Fruit fly (Drosophila melanogaster) whole organism, embryonic: ENCODE data around the gene CLS.
A peak's percentile ranks its signal among the peaks of the same experiment; 100 is the strongest.

Source experiments
- Aef1 ChIP-seq: fragments of 200-800 bp; sonication (Bioruptor generic); IDR thresholded peaks from 3 replicates; pipeline ENCODE4 v1.3.6; 2022; ENCODE audit warnings: missing biosample characterization, missing genetic modification characterization
- Blimp-1 ChIP-seq: fragments of 200-800 bp; sonication (Bioruptor generic); optimal IDR thresholded peaks from 3 replicates; lab custom pipeline; 2018; ENCODE audit warnings: missing biosample characterization, missing genetic modification characterization, mild to moderate bottlenecking, moderate library complexity, missing genetic modification reagents
- C15 ChIP-seq: fragments of 200-800 bp; sonication (Bioruptor generic); IDR thresholded peaks from 3 replicates; pipeline ENCODE4 v1.3.6; 2022; ENCODE audit warnings: missing biosample characterization, missing genetic modification characterization
- CG12219 ChIP-seq: fragments of 200-800 bp; sonication (Bioruptor generic); optimal IDR thresholded peaks from 3 replicates; lab custom pipeline; 2018; ENCODE audit warnings: missing biosample characterization, mild to moderate bottlenecking, missing genetic modification characterization
- CG14667 ChIP-seq: fragments of 200-800 bp; sonication (Bioruptor generic); IDR thresholded peaks from 2 replicates; pipeline ENCODE4 v1.3.6; 2022; ENCODE audit warnings: missing biosample characterization, missing genetic modification characterization
- CG15011 ChIP-seq: fragments of 200-800 bp; sonication (Bioruptor generic); optimal IDR thresholded peaks from 3 replicates; lab custom pipeline; 2018; ENCODE audit warnings: missing biosample characterization, mild to moderate bottlenecking, missing genetic modification characterization
- CG15269 ChIP-seq: fragments of 200-800 bp; sonication (Bioruptor generic); optimal IDR thresholded peaks from 2 replicates; lab custom pipeline; 2018; ENCODE audit warnings: missing biosample characterization, mild to moderate bottlenecking, missing genetic modification characterization, moderate library complexity
- CG1529 ChIP-seq: fragments of 200-800 bp; sonication (Bioruptor generic); optimal IDR thresholded peaks from 3 replicates; lab custom pipeline; 2018; ENCODE audit warnings: missing biosample characterization, missing genetic modification characterization
- CG16815 ChIP-seq: fragments of 200-800 bp; sonication (Bioruptor generic); optimal IDR thresholded peaks from 3 replicates; lab custom pipeline; 2017; ENCODE audit warnings: missing biosample characterization, mild to moderate bottlenecking, missing genetic modification characterization
- CG17361 ChIP-seq: fragments of 200-800 bp; sonication (Bioruptor generic); IDR thresholded peaks from 3 replicates; pipeline ENCODE4 v1.3.6; 2022; ENCODE audit warnings: missing biosample characterization, missing genetic modification characterization
- CG17829 ChIP-seq: fragments of 200-800 bp; optimal IDR thresholded peaks from 2 replicates; lab custom pipeline; 2019; ENCODE audit warnings: missing biosample characterization, mild to moderate bottlenecking, missing genetic modification characterization, moderate library complexity
- CG2875 ChIP-seq: fragments of 200-800 bp; sonication (Bioruptor generic); optimal IDR thresholded peaks from 2 replicates; lab custom pipeline; 2017; ENCODE audit warnings: missing biosample characterization, mild to moderate bottlenecking, missing genetic modification characterization, missing genetic modification reagents
- CG33557 ChIP-seq: fragments of 200-800 bp; sonication (Bioruptor generic); optimal IDR thresholded peaks from 2 replicates; lab custom pipeline; 2019; ENCODE audit warnings: missing biosample characterization, mild to moderate bottlenecking, missing genetic modification characterization, moderate library complexity
- CG34422 ChIP-seq: fragments of 200-800 bp; sonication (Bioruptor generic); IDR thresholded peaks from 3 replicates; pipeline ENCODE4 v1.3.6; 2022; ENCODE audit warnings: missing biosample characterization, missing genetic modification characterization
- CG4404 ChIP-seq: fragments of 200-800 bp; sonication (Bioruptor generic); IDR thresholded peaks from 2 replicates; pipeline ENCODE4 v1.3.6; 2022; ENCODE audit warnings: missing biosample characterization, missing genetic modification characterization
- CG6683 ChIP-seq: fragments of 200-800 bp; sonication (Bioruptor generic); optimal IDR thresholded peaks from 2 replicates; lab custom pipeline; 2017; ENCODE audit warnings: missing biosample characterization, mild to moderate bottlenecking, missing genetic modification characterization, missing genetic modification reagents
- CG9215 ChIP-seq: fragments of 200-800 bp; sonication (Bioruptor generic); IDR thresholded peaks from 2 replicates; pipeline ENCODE4 v1.3.6; 2022; ENCODE audit warnings: missing biosample characterization, missing genetic modification characterization
- CG9437 ChIP-seq: fragments of 200-800 bp; sonication (Bioruptor generic); optimal IDR thresholded peaks from 2 replicates; lab custom pipeline; 2018; ENCODE audit warnings: missing biosample characterization, mild to moderate bottlenecking, missing genetic modification characterization
- CG9797 ChIP-seq: fragments of 200-800 bp; sonication (Bioruptor generic); optimal IDR thresholded peaks from 3 replicates; lab custom pipeline; 2018; ENCODE audit warnings: missing biosample characterization, mild to moderate bottlenecking, missing genetic modification characterization
- Ets97D ChIP-seq: fragments of 200-800 bp; sonication (Bioruptor generic); optimal IDR thresholded peaks from 3 replicates; lab custom pipeline; 2016; ENCODE audit warnings: missing biosample characterization, missing genetic modification characterization
- HHEX ChIP-seq: fragments of 200-800 bp; sonication (Bioruptor generic); optimal IDR thresholded peaks from 3 replicates; lab custom pipeline; 2017; ENCODE audit warnings: missing biosample characterization, mild to moderate bottlenecking, missing genetic modification characterization, missing genetic modification reagents
- Hr3 ChIP-seq: fragments of 200-800 bp; sonication (Bioruptor generic); optimal IDR thresholded peaks from 3 replicates; lab custom pipeline; 2016; ENCODE audit warnings: missing biosample characterization, missing genetic modification characterization
- Hsf ChIP-seq: fragments of 200-800 bp; sonication (Bioruptor generic); optimal IDR thresholded peaks from 3 replicates; lab custom pipeline; 2016; ENCODE audit warnings: missing biosample characterization, missing genetic modification characterization
- Lim3 ChIP-seq: fragments of 200-800 bp; sonication (Bioruptor generic); IDR thresholded peaks from 2 replicates; pipeline ENCODE4 v1.3.6; 2022; ENCODE audit warnings: missing biosample characterization, missing genetic modification characterization
- MESR4 ChIP-seq: fragments of 200-800 bp; sonication (Bioruptor generic); optimal IDR thresholded peaks from 2 replicates; lab custom pipeline; 2018; ENCODE audit warnings: missing biosample characterization, mild to moderate bottlenecking, missing genetic modification characterization, moderate library complexity
- Mrtf ChIP-seq: fragments of 200-800 bp; sonication (Bioruptor generic); IDR thresholded peaks from 3 replicates; pipeline ENCODE4 v1.3.6; 2022; ENCODE audit warnings: missing biosample characterization, missing genetic modification characterization
- Nf-YB ChIP-seq: fragments of 200-800 bp; sonication (Bioruptor generic); optimal IDR thresholded peaks from 3 replicates; lab custom pipeline; 2019; ENCODE audit warnings: missing biosample characterization, mild to moderate bottlenecking, missing genetic modification characterization, moderate library complexity
- Poxn ChIP-seq: fragments of 200-800 bp; sonication (Bioruptor generic); IDR thresholded peaks from 2 replicates; pipeline ENCODE4 v1.3.6; 2022; ENCODE audit warnings: missing biosample characterization, missing genetic modification characterization
- Ravus ChIP-seq: fragments of 200-800 bp; sonication (Bioruptor generic); IDR thresholded peaks from 2 replicates; pipeline ENCODE4 v1.3.6; 2022; ENCODE audit warnings: missing biosample characterization, missing genetic modification characterization
- Rx ChIP-seq: fragments of 200-800 bp; sonication (Bioruptor generic); IDR thresholded peaks from 2 replicates; pipeline ENCODE4 v1.3.6; 2022; ENCODE audit warnings: missing biosample characterization, missing genetic modification characterization
- Xrp1 ChIP-seq: fragments of 200-800 bp; sonication (Bioruptor generic); IDR thresholded peaks from 2 replicates; pipeline ENCODE4 v1.3.6; 2022; ENCODE audit warnings: missing biosample characterization, missing genetic modification characterization
- ac ChIP-seq: fragments of 200-800 bp; sonication (Bioruptor generic); optimal IDR thresholded peaks from 3 replicates; lab custom pipeline; 2017; ENCODE audit warnings: missing biosample characterization, mild to moderate bottlenecking, missing genetic modification characterization
- ash1 ChIP-seq: fragments of 200-800 bp; sonication (Bioruptor generic); optimal IDR thresholded peaks from 2 replicates; lab custom pipeline; 2018; ENCODE audit warnings: missing biosample characterization, mild to moderate bottlenecking, missing genetic modification characterization
- cas ChIP-seq: fragments of 200-800 bp; sonication (Bioruptor generic); IDR thresholded peaks from 2 replicates; pipeline ENCODE4 v1.3.6; 2022; ENCODE audit warnings: missing biosample characterization, missing genetic modification characterization
- crc ChIP-seq: fragments of 200-800 bp; sonication (Bioruptor generic); optimal IDR thresholded peaks from 2 replicates; lab custom pipeline; 2016; ENCODE audit warnings: missing biosample characterization, missing genetic modification characterization
- crp ChIP-seq, 2 experiments: fragments of 200-800 bp; sonication (Bioruptor generic); optimal IDR thresholded peaks; 2 replicates in 1 of 2; 3 replicates in 1 of 2; lab custom pipeline; 2017; ENCODE audit warnings: missing biosample characterization in 2 of 2, missing genetic modification characterization in 2 of 2, mild to moderate bottlenecking in 1 of 2, moderate library complexity in 1 of 2
- eve ChIP-seq, 2 experiments: fragments of >200 bp; optimal IDR thresholded peaks; 2 replicates each; lab custom pipeline; 2017; ENCODE audit warnings: missing biosample characterization in 2 of 2, missing genetic modification characterization in 2 of 2
- fd3F ChIP-seq: fragments of 200-800 bp; sonication (Bioruptor generic); optimal IDR thresholded peaks from 2 replicates; lab custom pipeline; 2018; ENCODE audit warnings: missing biosample characterization, mild to moderate bottlenecking, missing genetic modification characterization, moderate library complexity
- gcm2 ChIP-seq: fragments of 200-800 bp; sonication (Bioruptor generic); optimal IDR thresholded peaks from 2 replicates; lab custom pipeline; 2016; ENCODE audit warnings: missing biosample characterization, missing genetic modification characterization
- jigr1 ChIP-seq: fragments of 200-800 bp; sonication (Bioruptor generic); IDR thresholded peaks from 3 replicates; pipeline ENCODE4 v1.3.6; 2022; ENCODE audit warnings: missing biosample characterization, missing genetic modification characterization
- jumu ChIP-seq: fragments of 200-800 bp; sonication (Bioruptor generic); optimal IDR thresholded peaks from 3 replicates; lab custom pipeline; 2016; ENCODE audit warnings: missing biosample characterization, missing genetic modification characterization
- ken ChIP-seq: fragments of 200-800 bp; sonication (Bioruptor generic); IDR thresholded peaks from 3 replicates; pipeline ENCODE4 v1.3.6; 2022; ENCODE audit warnings: missing biosample characterization, missing genetic modification characterization
- kni ChIP-seq: fragments of 200-800 bp; sonication (Bioruptor generic); optimal IDR thresholded peaks from 3 replicates; lab custom pipeline; 2017; ENCODE audit warnings: mild to moderate bottlenecking, missing biosample characterization, missing genetic modification reagents, missing genetic modification characterization
- pan ChIP-seq, 4 experiments: fragments of >200 bp in 3 of 4; fragments of 200-800 bp in 1 of 4; sonication (Bioruptor generic) in 1 of 4; optimal IDR thresholded peaks in 3 of 4; IDR thresholded peaks in 1 of 4; 2 replicates each; pipeline versions ENCODE4 v1.3.6 to Lab custom; 2017 to 2022; ENCODE audit warnings: missing biosample characterization in 2 of 4, missing genetic modification characterization in 2 of 4, mixed read lengths in 1 of 4
- psq ChIP-seq: fragments of 200-800 bp; sonication (Bioruptor generic); optimal IDR thresholded peaks from 2 replicates; lab custom pipeline; 2017; ENCODE audit warnings: missing biosample characterization, missing genetic modification characterization
- ranshi ChIP-seq: fragments of 200-800 bp; sonication (Bioruptor generic); IDR thresholded peaks from 2 replicates; pipeline ENCODE4 v1.3.6; 2022; ENCODE audit warnings: missing biosample characterization, missing genetic modification characterization
- wdn ChIP-seq: fragments of 200-800 bp; sonication (Bioruptor generic); IDR thresholded peaks from 2 replicates; pipeline ENCODE4 v1.3.6; 2022; ENCODE audit warnings: missing biosample characterization, missing genetic modification characterization
- wor ChIP-seq: fragments of 200-800 bp; sonication (Bioruptor generic); IDR thresholded peaks from 2 replicates; pipeline ENCODE4 v1.3.6; 2022; ENCODE audit warnings: missing biosample characterization, missing genetic modification characterization
- zen2 ChIP-seq: fragments of 200-800 bp; sonication (Bioruptor generic); IDR thresholded peaks from 3 replicates; pipeline ENCODE4 v1.3.6; 2022; ENCODE audit warnings: missing biosample characterization, missing genetic modification characterization; ENCODE audit not compliant: partially characterized antibody
- zfh2 ChIP-seq: fragments of 200-800 bp; sonication (Bioruptor generic); optimal IDR thresholded peaks from 2 replicates; lab custom pipeline; 2016; ENCODE audit warnings: missing biosample characterization, missing genetic modification characterization

Gene CLS

dm6 chr3R:25647577-25648257 is 39.5 kb downstream of the CLS start (continued):
- no peak for TF ChIP-seq CG14667 (GFP tag; lab: Robert Waterston, UW)
- TF ChIP-seq Nf-YB (GFP tag; lab: Kevin White, UChicago), result no peak
- TF ChIP-seq CG17829 (tag; lab: Kevin White, UChicago), result peak; percentile 36
- TF ChIP-seq gcm2 (GFP tag; lab: Kevin White, UChicago), result no peak
- no peak for TF ChIP-seq wdn
- TF ChIP-seq jumu, result no peak
- TF ChIP-seq CG1529 (GFP tag; lab: Kevin White, UChicago), result no peak
- TF ChIP-seq cas (GFP tag; lab: Robert Waterston, UW), result no peak
- no peak for TF ChIP-seq ac (GFP tag; lab: Kevin White, UChicago)
- TF ChIP-seq CG2875 (GFP tag; lab: Kevin White, UChicago), result peak; percentile 29
- peak; percentile 85 for TF ChIP-seq kni (GFP tag; lab: Kevin White, UChicago)
- peak; percentile 19 for TF ChIP-seq CG15269
- TF ChIP-seq psq (GFP tag; lab: Kevin White, UChicago), result no peak
- TF ChIP-seq ken (GFP tag; lab: Robert Waterston, UW), result 0 out of 3 replicates have a peak, but pooled peaks have one; percentile 11
- TF ChIP-seq fd3F (GFP tag; lab: Kevin White, UChicago), result no peak
- TF ChIP-seq CG16815 (GFP tag; lab: Kevin White, UChicago), result no peak
- TF ChIP-seq CG6683 (GFP tag; lab: Kevin White, UChicago), result no peak
- TF ChIP-seq HHEX (GFP tag; lab: Kevin White, UChicago), result no peak
- TF ChIP-seq Mrtf (GFP tag; lab: Robert Waterston, UW), result no peak
- no peak for TF ChIP-seq CG9215 (GFP tag; lab: Robert Waterston, UW)
- TF ChIP-seq CG12219 (GFP tag; lab: Kevin White, UChicago), result peak; percentile 20
- peak; percentile 23 for TF ChIP-seq MESR4
- no peak for TF ChIP-seq zfh2 (GFP tag; lab: Kevin White, UChicago)
- TF ChIP-seq Xrp1, result peak; percentile 35; the same call in 1 of the 2 replicates
- no peak for TF ChIP-seq crc (GFP tag; lab: Kevin White, UChicago)
- TF ChIP-seq C15 (GFP tag; lab: Robert Waterston, UW), result no peak
- TF ChIP-seq crp (GFP tag; optimal IDR thresholded peaks at IDR 0.05; lab: Kevin White, UChicago), result no peak
- TF ChIP-seq Rx (GFP tag; lab: Robert Waterston, UW), result no peak
- no peak for TF ChIP-seq ranshi
- no peak for TF ChIP-seq ash1 (GFP tag; lab: Kevin White, UChicago)
- no peak for TF ChIP-seq Poxn (GFP tag; lab: Robert Waterston, UW)
- TF ChIP-seq CG9797 (GFP tag; lab: Kevin White, UChicago), result no peak
- no peak for TF ChIP-seq CG34422 (GFP tag; lab: Robert Waterston, UW)
- peak; percentile 85 for TF ChIP-seq Ets97D (GFP tag; lab: Kevin White, UChicago)
- TF ChIP-seq CG33557 (GFP tag; lab: Kevin White, UChicago), result peak; percentile 52
- TF ChIP-seq CG9437 (GFP tag; lab: Kevin White, UChicago), result no peak
- TF ChIP-seq eve (GFP tag; optimal IDR thresholded peaks at IDR 0.05; lab: Kevin White, UChicago), result no peak
- no peak for TF ChIP-seq pan (optimal IDR thresholded peaks at IDR 0.05; lab: Kevin White, UChicago)
- TF ChIP-seq pan (GFP tag; optimal IDR thresholded peaks at IDR 0.05 in 1 of 2, IDR thresholded peaks at IDR 0.05 in 1 of 2), result no peak
- TF ChIP-seq Hsf (GFP tag; lab: Kevin White, UChicago), result no peak
- no peak for TF ChIP-seq Aef1 (GFP tag; lab: Robert Waterston, UW)
- no peak for TF ChIP-seq Ravus (GFP tag; lab: Robert Waterston, UW)
- TF ChIP-seq Blimp-1 (GFP tag; lab: Kevin White, UChicago), result no peak
- no peak for TF ChIP-seq Lim3 (GFP tag; lab: Robert Waterston, UW)
- no peak for TF ChIP-seq Hr3 (GFP tag; lab: Kevin White, UChicago)
- peak; percentile 65; the same call in 2 of the 3 replicates for TF ChIP-seq zen2
- no peak for TF ChIP-seq wor
- no peak for TF ChIP-seq CG15011 (GFP tag; lab: Kevin White, UChicago)
- TF ChIP-seq CG17361 (GFP tag; lab: Robert Waterston, UW), result no peak
- TF ChIP-seq CG4404 (GFP tag; lab: Robert Waterston, UW), result no peak
- no peak for TF ChIP-seq jigr1 (GFP tag; lab: Robert Waterston, UW)
